Worm (Caenorhabditis elegans) whole organism, L4 larva: ENCODE data around the gene K11H12.8.

ENCODE experiments used
- F10B5.3 ChIP-seq: sonication (generic microtip); optimal IDR thresholded peaks from 2 replicates; lab custom pipeline; 2016; ENCODE audit warnings: mild to moderate bottlenecking, missing genetic modification characterization, missing compliant biosample characterization
- F26F4.8 ChIP-seq: fragments of 200-800 bp; sonication (Bioruptor generic); conservative IDR thresholded peaks from 2 replicates; pipeline ENCODE4 v1.3.6; 2022; ENCODE audit warnings: missing genetic modification characterization, missing compliant biosample characterization
- F49E8.2 ChIP-seq: sonication (generic microtip); optimal IDR thresholded peaks from 2 replicates; lab custom pipeline; 2016; ENCODE audit warnings: missing compliant biosample characterization, mild to moderate bottlenecking, missing genetic modification characterization, borderline replicate concordance
- R02D3.7 ChIP-seq: fragments of 150-350 bp; sonication (generic microtip); optimal IDR thresholded peaks from 3 replicates; lab custom pipeline; 2014; ENCODE audit warnings: missing biosample characterization, missing genetic modification characterization
- T26A8.4 ChIP-seq: fragments of 200-800 bp; sonication (Bioruptor generic); IDR thresholded peaks from 2 replicates; pipeline ENCODE4 v1.3.6; 2022; ENCODE audit warnings: missing genetic modification characterization, missing compliant biosample characterization
- Y105C5A.15 ChIP-seq: fragments of 200-800 bp; sonication (Bioruptor generic); IDR thresholded peaks from 2 replicates; pipeline ENCODE4 v1.3.6; 2022; ENCODE audit warnings: missing genetic modification characterization, missing compliant biosample characterization
- Y5F2A.4 ChIP-seq: fragments of 200-800 bp; sonication (Bioruptor generic); optimal IDR thresholded peaks from 2 replicates; lab custom pipeline; 2018; ENCODE audit warnings: mild to moderate bottlenecking, missing genetic modification characterization, missing compliant biosample characterization
- Y75B8A.6 ChIP-seq: fragments of 200-800 bp; sonication (Bioruptor generic); IDR thresholded peaks from 2 replicates; pipeline ENCODE4 v1.3.6; 2022; ENCODE audit warnings: missing genetic modification reagents, missing genetic modification characterization, missing compliant biosample characterization
- ZK337.2 ChIP-seq: fragments of 200-800 bp; sonication (Bioruptor generic); IDR thresholded peaks from 2 replicates; pipeline ENCODE4 v1.3.6; 2022; ENCODE audit warnings: missing genetic modification reagents, missing genetic modification characterization, missing compliant biosample characterization
- aha-1 ChIP-seq: fragments of 150-350 bp; peaks from one replicate; lab custom pipeline; 2014; ENCODE audit warnings: missing biosample characterization, missing genetic modification characterization
- aly-2 ChIP-seq: sonication (generic microtip); optimal IDR thresholded peaks from 2 replicates; lab custom pipeline; 2018; ENCODE audit warnings: missing biosample characterization, missing genetic modification characterization
- ama-1 ChIP-seq: fragments of 150-350 bp; optimal IDR thresholded peaks from 2 replicates; lab custom pipeline; 2014; ENCODE audit warnings: inconsistent platforms, mixed read lengths
- ceh-20 ChIP-seq: fragments of 200-800 bp; sonication (Bioruptor generic); IDR thresholded peaks from 2 replicates; pipeline ENCODE4 v1.3.6; 2022; ENCODE audit warnings: missing genetic modification reagents, missing genetic modification characterization, missing compliant biosample characterization
- ceh-32 ChIP-seq: sonication (generic microtip); optimal IDR thresholded peaks from 2 replicates; lab custom pipeline; 2016; ENCODE audit warnings: mild to moderate bottlenecking, missing genetic modification characterization, missing compliant biosample characterization; ENCODE audit not compliant: poor library complexity
- ceh-44 ChIP-seq: fragments of 200-800 bp; sonication (Bioruptor generic); IDR thresholded peaks from 2 replicates; pipeline ENCODE4 v1.3.6; 2022; ENCODE audit warnings: missing genetic modification reagents, missing genetic modification characterization, missing compliant biosample characterization
- ceh-62 ChIP-seq: sonication (generic microtip); optimal IDR thresholded peaks from 2 replicates; lab custom pipeline; 2017; ENCODE audit warnings: missing biosample characterization, missing genetic modification characterization
- ceh-82 ChIP-seq: sonication (generic microtip); optimal IDR thresholded peaks from 2 replicates; lab custom pipeline; 2017; ENCODE audit warnings: missing biosample characterization, missing genetic modification characterization
- ces-1 ChIP-seq: fragments of 150-350 bp; sonication (generic microtip); optimal IDR thresholded peaks from 4 replicates; lab custom pipeline; 2014; ENCODE audit warnings: missing biosample characterization, missing genetic modification reagents, missing genetic modification characterization
- cey-2 ChIP-seq: sonication (generic microtip); optimal IDR thresholded peaks from 3 replicates; lab custom pipeline; 2017; ENCODE audit warnings: missing genetic modification characterization, mild to moderate bottlenecking, missing compliant biosample characterization, antibody characterized with exemption, borderline replicate concordance; ENCODE audit not compliant: insufficient read depth
- ctbp-1 ChIP-seq: fragments of 200-800 bp; sonication (Bioruptor generic); IDR thresholded peaks from 2 replicates; pipeline ENCODE4 v1.3.6; 2022; ENCODE audit warnings: missing genetic modification reagents, missing genetic modification characterization, missing compliant biosample characterization
- daf-16 ChIP-seq, 3 experiments: sonication (generic microtip); optimal IDR thresholded peaks; 2 replicates each; lab custom pipeline; 2016 to 2017; ENCODE audit warnings: missing genetic modification characterization in 3 of 3, missing genetic modification reagents in 3 of 3, mild to moderate bottlenecking in 2 of 3, missing compliant biosample characterization in 2 of 3, missing biosample characterization in 1 of 3, moderate library complexity in 1 of 3
- daf-8 ChIP-seq: fragments of 200-800 bp; sonication (Bioruptor generic); IDR thresholded peaks from 2 replicates; pipeline ENCODE4 v1.3.6; 2022; ENCODE audit warnings: missing genetic modification characterization, missing compliant biosample characterization
- dmd-8 ChIP-seq: fragments of 200-800 bp; sonication (Bioruptor generic); IDR thresholded peaks from 2 replicates; pipeline ENCODE4 v1.3.6; 2022; ENCODE audit warnings: missing genetic modification characterization, missing compliant biosample characterization
- dmd-9 ChIP-seq: fragments of 200-800 bp; sonication (Bioruptor generic); IDR thresholded peaks from 2 replicates; pipeline ENCODE4 v1.3.6; 2022; ENCODE audit warnings: missing genetic modification reagents, missing genetic modification characterization, missing compliant biosample characterization
- duxl-1 ChIP-seq: sonication (generic microtip); optimal IDR thresholded peaks from 2 replicates; lab custom pipeline; 2016; ENCODE audit warnings: mild to moderate bottlenecking, missing genetic modification characterization, moderate library complexity, missing compliant biosample characterization; ENCODE audit not compliant: poor library complexity
- dve-1 ChIP-seq: sonication (generic microtip); optimal IDR thresholded peaks from 2 replicates; lab custom pipeline; 2017; ENCODE audit warnings: antibody characterized with exemption, mild to moderate bottlenecking, missing genetic modification characterization, missing compliant biosample characterization; ENCODE audit not compliant: insufficient read depth
- egl-27 ChIP-seq: sonication (generic microtip); optimal IDR thresholded peaks from 3 replicates; lab custom pipeline; 2017; ENCODE audit warnings: missing biosample characterization, missing genetic modification reagents, missing genetic modification characterization
- egl-43 ChIP-seq: fragments of 200-800 bp; sonication (Bioruptor generic); IDR thresholded peaks from 2 replicates; pipeline ENCODE4 v1.3.6; 2022; ENCODE audit warnings: missing genetic modification reagents, missing genetic modification characterization, missing compliant biosample characterization
- fkh-10 ChIP-seq: fragments of 150-350 bp; optimal IDR thresholded peaks from 2 replicates; lab custom pipeline; 2014; ENCODE audit warnings: missing biosample characterization, missing genetic modification reagents, missing genetic modification characterization
- jun-1 ChIP-seq: fragments of 150-350 bp; optimal IDR thresholded peaks from 2 replicates; lab custom pipeline; 2014; ENCODE audit warnings: missing biosample characterization, missing genetic modification reagents, missing genetic modification characterization
- lin-29 ChIP-seq: fragments of 200-800 bp; sonication (Bioruptor generic); IDR thresholded peaks from 2 replicates; pipeline ENCODE4 v1.3.6; 2022; ENCODE audit warnings: missing genetic modification reagents, missing genetic modification characterization, missing compliant biosample characterization
- lir-3 ChIP-seq: sonication (generic microtip); optimal IDR thresholded peaks from 2 replicates; lab custom pipeline; 2016; ENCODE audit warnings: mild to moderate bottlenecking, missing genetic modification characterization, missing compliant biosample characterization
- mdt-29 ChIP-seq: fragments of 200-800 bp; sonication (Bioruptor generic); IDR thresholded peaks from 2 replicates; pipeline ENCODE4 v1.3.6; 2022; ENCODE audit warnings: missing genetic modification reagents, missing genetic modification characterization, missing compliant biosample characterization
- mep-1 ChIP-seq: fragments of 150-350 bp; sonication (generic microtip); optimal IDR thresholded peaks from 3 replicates; lab custom pipeline; 2014; ENCODE audit warnings: missing biosample characterization, missing genetic modification characterization
- mxl-2 ChIP-seq: fragments of 200-800 bp; sonication (Bioruptor generic); conservative IDR thresholded peaks from 2 replicates; pipeline ENCODE4 v1.3.6; 2022; ENCODE audit warnings: missing genetic modification reagents, missing genetic modification characterization, missing compliant biosample characterization
- nhr-111 ChIP-seq: fragments of 200-800 bp; sonication (Bioruptor generic); optimal IDR thresholded peaks from 2 replicates; lab custom pipeline; 2018; ENCODE audit warnings: mild to moderate bottlenecking, missing genetic modification characterization, missing compliant biosample characterization
- nhr-25 ChIP-seq: sonication (generic microtip); optimal IDR thresholded peaks from 2 replicates; lab custom pipeline; 2017; ENCODE audit warnings: missing genetic modification characterization, mild to moderate bottlenecking, missing compliant biosample characterization, antibody characterized with exemption, moderate library complexity, borderline replicate concordance; ENCODE audit not compliant: insufficient read depth
- nhr-48 ChIP-seq: sonication (generic microtip); optimal IDR thresholded peaks from 2 replicates; lab custom pipeline; 2016; ENCODE audit warnings: mild to moderate bottlenecking, missing genetic modification characterization, missing compliant biosample characterization
- php-3 ChIP-seq: fragments of 200-800 bp; sonication (Bioruptor generic); IDR thresholded peaks from 2 replicates; pipeline ENCODE4 v1.3.6; 2022; ENCODE audit warnings: missing genetic modification reagents, missing genetic modification characterization, missing compliant biosample characterization
- pqm-1 ChIP-seq: sonication (generic microtip); optimal IDR thresholded peaks from 2 replicates; lab custom pipeline; 2017; ENCODE audit warnings: missing biosample characterization, missing genetic modification characterization
- rbr-2 ChIP-seq: sonication (generic microtip); optimal IDR thresholded peaks from 2 replicates; lab custom pipeline; 2016; ENCODE audit warnings: missing genotype, missing genetic modification characterization, missing compliant biosample characterization
- skn-1 ChIP-seq: fragments of 150-350 bp; optimal IDR thresholded peaks from 2 replicates; lab custom pipeline; 2014; ENCODE audit warnings: missing biosample characterization, missing genetic modification characterization
- snpc-1.2 ChIP-seq: fragments of 200-800 bp; sonication (Bioruptor generic); IDR thresholded peaks from 2 replicates; pipeline ENCODE4 v1.3.6; 2022; ENCODE audit warnings: missing genetic modification reagents, missing genetic modification characterization, missing compliant biosample characterization
- snpc-4 ChIP-seq: fragments of 150-350 bp; optimal IDR thresholded peaks from 2 replicates; lab custom pipeline; 2014; ENCODE audit warnings: missing biosample characterization, missing genetic modification characterization
- tag-97 ChIP-seq: fragments of 200-800 bp; sonication (Bioruptor generic); IDR thresholded peaks from 2 replicates; pipeline ENCODE4 v1.3.6; 2022; ENCODE audit warnings: missing genetic modification characterization, missing compliant biosample characterization
- tra-1 ChIP-seq: fragments of 200-800 bp; sonication (Bioruptor generic); IDR thresholded peaks from 2 replicates; pipeline ENCODE4 v1.3.6; 2022; ENCODE audit warnings: missing genetic modification reagents, missing genetic modification characterization, missing compliant biosample characterization
- unc-39 ChIP-seq: sonication (generic microtip); optimal IDR thresholded peaks from 2 replicates; lab custom pipeline; 2017; ENCODE audit warnings: missing biosample characterization, missing genetic modification characterization
- zag-1 ChIP-seq: fragments of 150-350 bp; optimal IDR thresholded peaks from 2 replicates; lab custom pipeline; 2014; ENCODE audit warnings: missing biosample characterization, missing genetic modification characterization
- zfp-3 ChIP-seq: fragments of 200-800 bp; sonication (Bioruptor generic); conservative IDR thresholded peaks from 2 replicates; pipeline ENCODE4 v1.3.6; 2022; ENCODE audit warnings: missing genetic modification reagents, missing genetic modification characterization, missing compliant biosample characterization
- zip-11 ChIP-seq: fragments of 200-800 bp; sonication (Bioruptor generic); IDR thresholded peaks from 2 replicates; pipeline ENCODE4 v1.3.6; 2022; ENCODE audit warnings: missing genetic modification characterization, missing compliant biosample characterization
- ztf-11 ChIP-seq: fragments of 150-350 bp; optimal IDR thresholded peaks from 2 replicates; lab custom pipeline; 2014; ENCODE audit warnings: missing biosample characterization, missing genetic modification characterization

The K11H12.8 gene

ce11 chrIV:625947-626548 is 29.1 kb upstream of the K11H12.8 start:
- TF ChIP-seq Y5F2A.4 (GFP tag; lab: Kevin White, UChicago) (no peak), nhr-111 (no peak), egl-43 (GFP tag; lab: Robert Waterston, UW) (no peak), php-3 (no peak), ceh-82 (tag; lab: Kevin White, UChicago) (no peak), unc-39 (tag; lab: Kevin White, UChicago) (no peak), skn-1 (tag; lab: Kevin White, UChicago) (no peak), ceh-20 (no peak), mxl-2 (GFP tag; lab: Robert Waterston, UW) (no peak), F26F4.8 (no peak), R02D3.7 (tag; lab: Kevin White, UChicago) (no peak), lin-29 (GFP tag; lab: Robert Waterston, UW) (no peak), daf-8 (GFP tag; lab: Robert Waterston, UW) (no peak), daf-16 (GFP tag; optimal IDR thresholded peaks at IDR 0.05; lab: Kevin White, UChicago) (peak in 1 of 2 experiments; percentile 36), daf-16 (tag; optimal IDR thresholded peaks at IDR 0.05; lab: Kevin White, UChicago) (peak; percentile 43), ztf-11 (tag; lab: Kevin White, UChicago) (no peak), T26A8.4 (GFP tag; lab: Robert Waterston, UW) (no peak), dve-1 (tag; lab: Kevin White, UChicago) (peak; percentile 39), ceh-44 (GFP tag; lab: Robert Waterston, UW) (no peak), F49E8.2 (tag; lab: Kevin White, UChicago) (no peak), mep-1 (tag; lab: Kevin White, UChicago) (no peak), ces-1 (GFP tag; lab: Kevin White, UChicago) (no peak), Y105C5A.15 (GFP tag; lab: Robert Waterston, UW) (no peak), lir-3 (no peak), F10B5.3 (tag; lab: Kevin White, UChicago) (no peak), dmd-8 (GFP tag; lab: Robert Waterston, UW) (no peak), zag-1 (tag; lab: Kevin White, UChicago) (no peak), jun-1 (tag; lab: Kevin White, UChicago) (no peak), ceh-32 (tag; lab: Kevin White, UChicago) (no peak), rbr-2 (tag; lab: Kevin White, UChicago) (no peak), nhr-48 (no peak), cey-2 (tag; lab: Kevin White, UChicago) (no peak), snpc-1.2 (GFP tag; lab: Robert Waterston, UW) (no peak), aly-2 (no peak), ctbp-1 (no peak), aha-1 (tag; lab: Kevin White, UChicago) (no peak), pqm-1 (tag; lab: Kevin White, UChicago) (no peak), snpc-4 (tag; lab: Kevin White, UChicago) (no peak), ZK337.2 (GFP tag; lab: Robert Waterston, UW) (no peak), tra-1 (GFP tag; lab: Robert Waterston, UW) (0 out of 2 replicates have a peak, but pooled peaks have one; percentile 22), mdt-29 (GFP tag; lab: Robert Waterston, UW) (no peak), Y75B8A.6 (GFP tag; lab: Robert Waterston, UW) (no peak), ceh-62 (no peak), tag-97 (GFP tag; lab: Robert Waterston, UW) (no peak), duxl-1 (tag; lab: Kevin White, UChicago) (no peak), ama-1 (lab: Kevin White, UChicago) (no peak), fkh-10 (GFP tag; lab: Kevin White, UChicago) (no peak), egl-27 (tag; lab: Kevin White, UChicago) (no peak), zfp-3 (GFP tag; lab: Robert Waterston, UW) (no peak), nhr-25 (tag; lab: Kevin White, UChicago) (no peak), dmd-9 (GFP tag; lab: Robert Waterston, UW) (no peak), zip-11 (GFP tag; lab: Robert Waterston, UW) (no peak)
